Fruit fly (Drosophila melanogaster) whole organism, prepupa: ENCODE data around the gene Snmp1.

Source experiments
- Blimp-1 ChIP-seq: fragments of 200-800 bp; sonication (Bioruptor generic); optimal IDR thresholded peaks from 3 replicates; lab custom pipeline; 2017; ENCODE audit warnings: missing biosample characterization, missing genetic modification characterization, mild to moderate bottlenecking, moderate library complexity, missing genetic modification reagents
- CG10631 ChIP-seq: fragments of 200-800 bp; sonication (Bioruptor generic); optimal IDR thresholded peaks from 2 replicates; lab custom pipeline; 2016; ENCODE audit warnings: missing biosample characterization, missing genetic modification characterization
- CG11762 ChIP-seq: fragments of 200-800 bp; sonication (Bioruptor generic); optimal IDR thresholded peaks from 3 replicates; lab custom pipeline; 2016; ENCODE audit warnings: missing biosample characterization, missing genetic modification characterization; ENCODE audit not compliant: insufficient read depth
- CG11902 ChIP-seq: fragments of 200-800 bp; sonication (Bioruptor generic); optimal IDR thresholded peaks from 3 replicates; lab custom pipeline; 2016; ENCODE audit warnings: missing biosample characterization, missing genetic modification characterization
- CG15336 ChIP-seq: fragments of 200-800 bp; sonication (Bioruptor generic); IDR thresholded peaks from 2 replicates; pipeline ENCODE4 v1.3.6; 2022; ENCODE audit warnings: missing biosample characterization, missing genetic modification characterization
- CG1621 ChIP-seq: fragments of 200-800 bp; sonication (Bioruptor generic); optimal IDR thresholded peaks from 3 replicates; lab custom pipeline; 2018; ENCODE audit warnings: missing biosample characterization, mild to moderate bottlenecking, missing genetic modification characterization
- CG31627 ChIP-seq: fragments of 200-800 bp; sonication (Bioruptor generic); optimal IDR thresholded peaks from 3 replicates; lab custom pipeline; 2016; ENCODE audit warnings: missing biosample characterization, missing genetic modification characterization
- CG32006 ChIP-seq: fragments of 200-800 bp; sonication (Bioruptor generic); optimal IDR thresholded peaks from 3 replicates; lab custom pipeline; 2017; ENCODE audit warnings: missing biosample characterization, mild to moderate bottlenecking, missing genetic modification characterization
- CG34406 ChIP-seq: fragments of 200-800 bp; sonication (Bioruptor generic); optimal IDR thresholded peaks from 3 replicates; lab custom pipeline; 2016; ENCODE audit warnings: missing biosample characterization, missing genetic modification characterization
- CG3919 ChIP-seq: fragments of 200-800 bp; sonication (Bioruptor generic); optimal IDR thresholded peaks from 3 replicates; lab custom pipeline; 2016; ENCODE audit warnings: missing biosample characterization, missing genetic modification characterization
- CG4318 ChIP-seq: fragments of 200-800 bp; sonication (Bioruptor generic); optimal IDR thresholded peaks from 3 replicates; lab custom pipeline; 2017; ENCODE audit warnings: missing biosample characterization, mild to moderate bottlenecking, missing genetic modification characterization
- CG6163 ChIP-seq: fragments of 200-800 bp; sonication (Bioruptor generic); IDR thresholded peaks from 3 replicates; pipeline ENCODE4 v1.3.6; 2022; ENCODE audit warnings: missing biosample characterization, missing genetic modification characterization
- CG6276 ChIP-seq: fragments of 200-800 bp; sonication (Bioruptor generic); optimal IDR thresholded peaks from 2 replicates; lab custom pipeline; 2017; ENCODE audit warnings: missing biosample characterization, mild to moderate bottlenecking, missing genetic modification characterization
- CG6792 ChIP-seq: fragments of 200-800 bp; sonication (Bioruptor generic); optimal IDR thresholded peaks from 3 replicates; lab custom pipeline; 2016; ENCODE audit warnings: missing biosample characterization, missing genetic modification characterization
- CG6854 ChIP-seq: fragments of 200-800 bp; sonication (Bioruptor generic); optimal IDR thresholded peaks from 2 replicates; lab custom pipeline; 2017; ENCODE audit warnings: missing biosample characterization, mild to moderate bottlenecking, missing genetic modification characterization
- CG7368 ChIP-seq: fragments of 200-800 bp; sonication (Bioruptor generic); optimal IDR thresholded peaks from 3 replicates; lab custom pipeline; 2016; ENCODE audit warnings: missing biosample characterization, missing genetic modification characterization
- CG8319 ChIP-seq: fragments of 200-800 bp; sonication (Bioruptor generic); optimal IDR thresholded peaks from 3 replicates; lab custom pipeline; 2016; ENCODE audit warnings: missing biosample characterization, missing genetic modification characterization
- CG8632 ChIP-seq: fragments of 200-800 bp; sonication (Bioruptor generic); optimal IDR thresholded peaks from 3 replicates; lab custom pipeline; 2016; ENCODE audit warnings: missing biosample characterization, missing genetic modification characterization
- Eip75B ChIP-seq: fragments of 200-800 bp; sonication (Bioruptor generic); optimal IDR thresholded peaks from 3 replicates; lab custom pipeline; 2016; ENCODE audit warnings: missing biosample characterization, missing genetic modification characterization
- Eip78C ChIP-seq: fragments of 200-800 bp; sonication (Bioruptor generic); peaks from one replicate; lab custom pipeline; 2016; ENCODE audit warnings: missing biosample characterization, missing genetic modification characterization
- Eip93F ChIP-seq: fragments of 200-800 bp; sonication (Bioruptor generic); optimal IDR thresholded peaks from 2 replicates; lab custom pipeline; 2016; ENCODE audit warnings: missing biosample characterization, mild to moderate bottlenecking, missing genetic modification characterization
- Ets96B ChIP-seq: fragments of 200-800 bp; optimal IDR thresholded peaks from 2 replicates; lab custom pipeline; 2019; ENCODE audit warnings: missing biosample characterization, mild to moderate bottlenecking, missing genetic modification characterization, moderate library complexity
- Gug ChIP-seq: fragments of 200-800 bp; sonication (Bioruptor generic); IDR thresholded peaks from 2 replicates; pipeline ENCODE4 v1.3.6; 2022; ENCODE audit warnings: missing biosample characterization, missing genetic modification characterization
- Hr38 ChIP-seq: sonication (Bioruptor generic); optimal IDR thresholded peaks from 2 replicates; lab custom pipeline; 2016; ENCODE audit warnings: missing biosample characterization, missing genetic modification characterization
- Hr4 ChIP-seq: fragments of 200-800 bp; sonication (Bioruptor generic); optimal IDR thresholded peaks from 3 replicates; lab custom pipeline; 2016; ENCODE audit warnings: missing biosample characterization, missing genetic modification characterization
- Lpt ChIP-seq: fragments of 200-800 bp; sonication (Bioruptor generic); optimal IDR thresholded peaks from 3 replicates; lab custom pipeline; 2016; ENCODE audit warnings: missing biosample characterization, missing genetic modification characterization
- Met ChIP-seq: fragments of 200-800 bp; sonication (Bioruptor generic); optimal IDR thresholded peaks from 3 replicates; lab custom pipeline; 2016; ENCODE audit warnings: missing biosample characterization, missing genetic modification characterization
- OdsH ChIP-seq: fragments of 200-800 bp; sonication (Bioruptor generic); optimal IDR thresholded peaks from 3 replicates; lab custom pipeline; 2016; ENCODE audit warnings: missing biosample characterization, missing genetic modification characterization
- Smox ChIP-seq: fragments of 200-800 bp; sonication (Bioruptor generic); optimal IDR thresholded peaks from 3 replicates; lab custom pipeline; 2016; ENCODE audit warnings: missing biosample characterization, missing genetic modification characterization
- Sox102F ChIP-seq: fragments of 200-800 bp; sonication (Bioruptor generic); optimal IDR thresholded peaks from 2 replicates; lab custom pipeline; 2016; ENCODE audit warnings: missing biosample characterization, mild to moderate bottlenecking, missing genetic modification characterization
- Sox14 ChIP-seq: fragments of 200-800 bp; sonication (Bioruptor generic); optimal IDR thresholded peaks from 3 replicates; lab custom pipeline; 2016; ENCODE audit warnings: missing biosample characterization, missing genetic modification characterization
- acj6 ChIP-seq: fragments of 200-800 bp; sonication (Bioruptor generic); optimal IDR thresholded peaks from 3 replicates; lab custom pipeline; 2016; ENCODE audit warnings: missing biosample characterization, missing genetic modification characterization
- cyc ChIP-seq: fragments of 200-800 bp; sonication (Bioruptor generic); optimal IDR thresholded peaks from 3 replicates; lab custom pipeline; 2016; ENCODE audit warnings: missing biosample characterization, missing genetic modification characterization
- eg ChIP-seq: fragments of 200-800 bp; sonication (Bioruptor generic); IDR thresholded peaks from 3 replicates; pipeline ENCODE4 v1.3.6; 2022; ENCODE audit warnings: missing biosample characterization, missing genetic modification characterization
- esn ChIP-seq: fragments of 200-800 bp; sonication (Bioruptor generic); optimal IDR thresholded peaks from 2 replicates; lab custom pipeline; 2016; ENCODE audit warnings: missing biosample characterization, mild to moderate bottlenecking, missing genetic modification characterization, moderate library complexity
- fd59A ChIP-seq: fragments of 200-800 bp; sonication (Bioruptor generic); optimal IDR thresholded peaks from 2 replicates; lab custom pipeline; 2017; ENCODE audit warnings: missing biosample characterization, mild to moderate bottlenecking, missing genetic modification characterization, missing genetic modification reagents
- fkh ChIP-seq: fragments of 200-800 bp; sonication (Bioruptor generic); optimal IDR thresholded peaks from 3 replicates; lab custom pipeline; 2017; ENCODE audit warnings: missing biosample characterization, mild to moderate bottlenecking, missing genetic modification characterization, moderate library complexity
- lz ChIP-seq: fragments of 200-800 bp; sonication (Bioruptor generic); optimal IDR thresholded peaks from 3 replicates; lab custom pipeline; 2016; ENCODE audit warnings: missing biosample characterization, missing genetic modification characterization
- net ChIP-seq: fragments of 200-800 bp; sonication (Bioruptor generic); optimal IDR thresholded peaks from 3 replicates; lab custom pipeline; 2016; ENCODE audit warnings: missing biosample characterization, missing genetic modification characterization
- pdm3 ChIP-seq: fragments of 200-800 bp; sonication (Bioruptor generic); optimal IDR thresholded peaks from 3 replicates; lab custom pipeline; 2016; ENCODE audit warnings: missing biosample characterization, missing genetic modification characterization
- salr ChIP-seq, 2 experiments: fragments of 200-800 bp; sonication (Bioruptor generic); optimal IDR thresholded peaks; 3 replicates each; lab custom pipeline; 2016 to 2018; ENCODE audit warnings: missing biosample characterization in 2 of 2, missing genetic modification characterization in 2 of 2, mild to moderate bottlenecking in 1 of 2
- spab ChIP-seq: fragments of 200-800 bp; sonication (Bioruptor generic); optimal IDR thresholded peaks from 2 replicates; lab custom pipeline; 2017; ENCODE audit warnings: missing biosample characterization, mild to moderate bottlenecking, missing genetic modification characterization, missing genetic modification reagents
- ss ChIP-seq, 2 experiments: fragments of 200-800 bp; sonication (Bioruptor generic); optimal IDR thresholded peaks; 2 replicates in 1 of 2; 3 replicates in 1 of 2; lab custom pipeline; 2017 to 2018; ENCODE audit warnings: mild to moderate bottlenecking in 2 of 2, missing biosample characterization in 2 of 2, missing genetic modification characterization in 2 of 2, moderate library complexity in 1 of 2
- topi ChIP-seq: fragments of 200-800 bp; sonication (Bioruptor generic); optimal IDR thresholded peaks from 3 replicates; lab custom pipeline; 2016; ENCODE audit warnings: missing biosample characterization, missing genetic modification characterization

The Snmp1 gene

DNA sequence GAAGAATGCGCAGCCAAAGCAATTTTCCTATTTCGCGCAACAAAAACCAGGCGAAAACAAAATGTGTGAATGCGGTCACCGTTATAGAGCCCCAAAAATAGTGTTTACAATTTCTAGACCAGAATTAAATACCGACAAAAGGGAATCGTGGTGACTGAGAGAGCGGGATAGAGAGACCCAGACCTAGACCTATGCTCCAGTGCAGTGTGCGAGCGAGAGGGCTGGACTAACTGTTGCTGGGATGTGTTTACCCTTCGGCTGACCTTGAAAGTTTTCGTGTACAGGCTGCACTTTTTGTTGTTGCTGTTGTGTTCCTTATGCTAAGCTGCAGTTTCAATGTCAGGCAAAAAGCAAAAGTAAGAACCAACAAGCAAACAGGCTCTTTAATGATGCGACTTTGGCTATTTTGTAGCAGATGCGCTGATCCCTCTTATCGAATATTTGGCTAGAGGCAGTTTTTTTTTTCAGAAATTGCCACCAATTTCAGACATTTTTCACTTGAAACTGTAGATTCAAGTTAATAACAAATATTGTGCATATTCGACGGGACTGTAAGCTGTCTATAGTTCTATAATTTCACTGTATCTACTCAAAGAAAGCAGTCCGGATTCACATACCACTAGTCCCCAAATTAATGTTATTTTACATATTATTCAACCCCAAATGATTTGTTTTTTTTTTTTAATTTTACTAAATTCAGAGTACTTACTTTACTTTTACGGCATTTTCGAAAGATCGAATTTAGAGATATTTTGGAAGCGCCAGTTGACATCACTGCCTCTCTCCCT, 18.8 kb upstream of the Snmp1 start (continued):
- TF ChIP-seq fd59A (GFP tag; lab: Kevin White, UChicago), result peak; percentile 19
- TF ChIP-seq CG31627 (GFP tag; lab: Kevin White, UChicago), result peak; percentile 58
- TF ChIP-seq spab (GFP tag; lab: Kevin White, UChicago), result peak; percentile 48
- TF ChIP-seq net, result peak; percentile 4
- peak; percentile 29 to 74 for TF ChIP-seq ss (GFP tag; optimal IDR thresholded peaks at IDR 0.05; lab: Kevin White, UChicago)
- TF ChIP-seq CG32006 (GFP tag; lab: Kevin White, UChicago), result peak; percentile 52
- peak; percentile 67 for TF ChIP-seq Met
- TF ChIP-seq pdm3 (GFP tag; lab: Kevin White, UChicago), result peak; percentile 43
- peak; percentile 16 for TF ChIP-seq CG4318 (GFP tag; lab: Kevin White, UChicago)
- peak; percentile 64 for TF ChIP-seq topi (GFP tag; lab: Kevin White, UChicago)
- no peak for TF ChIP-seq CG10631
- TF ChIP-seq CG8632, result no peak
- TF ChIP-seq CG15336 (GFP tag; lab: Robert Waterston, UW), result peak; percentile 44; the same call in 1 of the 2 replicates
- peak; percentile 56 for TF ChIP-seq Eip75B
- TF ChIP-seq acj6 (GFP tag; lab: Kevin White, UChicago), result peak; percentile 34
- peak; percentile 62 for TF ChIP-seq esn
- TF ChIP-seq CG8319, result peak; percentile 5
- no peak for TF ChIP-seq CG6792 (GFP tag; lab: Kevin White, UChicago)
- no peak for TF ChIP-seq CG11762 (GFP tag; lab: Kevin White, UChicago)
- no peak for TF ChIP-seq CG7368 (GFP tag; lab: Kevin White, UChicago)
- peak; percentile 34 for TF ChIP-seq CG34406 (GFP tag; lab: Kevin White, UChicago)
- TF ChIP-seq Eip93F (GFP tag; lab: Kevin White, UChicago), result no peak
- TF ChIP-seq cyc (GFP tag; lab: Kevin White, UChicago), result peak; percentile 41
- TF ChIP-seq CG6163, result no peak
- TF ChIP-seq CG6276 (GFP tag; lab: Kevin White, UChicago), result peak; percentile 40
- TF ChIP-seq OdsH (GFP tag; lab: Kevin White, UChicago), result peak; percentile 33
- peak; percentile 42 for TF ChIP-seq CG3919
- peak; percentile 1 for TF ChIP-seq CG11902 (GFP tag; lab: Kevin White, UChicago)
- no peak for TF ChIP-seq Gug (GFP tag; lab: Robert Waterston, UW)
- peak; percentile 28 for TF ChIP-seq Hr4

DNA sequence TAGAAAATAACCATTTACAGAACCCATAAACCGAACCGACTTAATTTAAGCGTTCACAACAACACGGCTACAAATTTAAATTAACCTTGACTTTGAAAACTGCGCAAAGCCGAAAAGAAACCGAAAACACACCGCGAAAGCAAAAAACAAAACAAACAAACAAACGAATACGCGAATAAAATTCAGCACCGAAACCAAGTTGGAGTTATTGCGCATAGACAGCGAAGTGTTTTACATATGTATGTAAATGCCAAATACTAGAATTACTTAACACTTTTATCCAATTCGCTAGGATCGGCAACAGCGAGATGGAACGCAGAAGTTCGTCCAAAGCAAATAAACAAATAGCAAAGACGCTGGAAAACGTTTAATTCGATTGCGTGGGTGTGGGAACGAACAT, 17.6 kb upstream of the Snmp1 start:
- TF ChIP-seq fkh (GFP tag; lab: Kevin White, UChicago) (peak; percentile 19), CG3919 (no peak), Blimp-1 (GFP tag; lab: Kevin White, UChicago) (peak; percentile 0)
- TF ChIP-seq, all 60 proteins: peak for 2

DNA sequence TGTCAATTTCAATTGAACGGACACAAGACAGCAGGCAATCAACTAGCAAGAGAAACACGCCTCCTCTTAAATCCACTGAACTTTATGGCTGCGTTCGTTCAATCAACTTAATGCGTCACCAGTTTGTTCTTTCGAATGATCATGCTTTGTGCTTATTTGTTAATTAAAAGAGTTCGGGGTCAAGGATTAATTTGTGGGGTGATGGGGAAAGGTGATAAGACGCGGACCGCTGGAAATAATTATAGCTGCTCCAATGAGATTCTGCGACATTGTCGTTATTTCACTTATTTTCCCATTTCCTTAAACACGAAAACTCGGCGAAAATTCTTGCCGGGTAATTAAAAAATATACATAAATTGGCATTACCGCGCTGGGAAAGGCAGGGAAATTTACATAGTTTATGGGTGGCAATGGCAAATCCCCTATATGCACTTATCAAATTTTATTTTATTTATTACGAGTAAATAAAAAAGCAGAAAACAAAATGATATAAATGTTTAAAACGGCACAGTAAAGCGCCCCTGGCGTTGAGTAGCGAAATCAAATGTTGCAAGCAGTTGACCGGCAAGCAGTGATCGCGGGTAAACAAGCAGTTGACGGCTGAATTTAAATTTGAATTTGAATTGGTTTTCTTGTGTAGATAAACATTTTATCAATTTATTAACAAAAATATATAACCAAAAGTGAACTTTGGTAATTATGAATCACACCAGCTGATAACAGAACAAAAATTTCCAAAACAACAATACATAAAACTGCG, 16.5 kb upstream of the Snmp1 start:
- TF ChIP-seq spab (GFP tag; lab: Kevin White, UChicago), result no peak
- no peak for TF ChIP-seq Sox102F (GFP tag; lab: Kevin White, UChicago)
- TF ChIP-seq fd59A (GFP tag; lab: Kevin White, UChicago), result peak; percentile 6
- peak; percentile 50 for TF ChIP-seq lz (GFP tag; lab: Kevin White, UChicago)
- TF ChIP-seq Eip78C, result peak; percentile 67
- TF ChIP-seq net, result no peak
- TF ChIP-seq Lpt, result no peak
- no peak for TF ChIP-seq CG4318 (GFP tag; lab: Kevin White, UChicago)
- peak; percentile 82 for TF ChIP-seq fkh (GFP tag; lab: Kevin White, UChicago)
- no peak; the same call in 2 of the 3 replicates for TF ChIP-seq CG6163
- TF ChIP-seq CG11902 (GFP tag; lab: Kevin White, UChicago), result no peak
- TF ChIP-seq topi (GFP tag; lab: Kevin White, UChicago), result peak; percentile 50
- TF ChIP-seq CG32006 (GFP tag; lab: Kevin White, UChicago), result peak; percentile 36
- TF ChIP-seq CG34406 (GFP tag; lab: Kevin White, UChicago), result peak; percentile 6
- TF ChIP-seq CG1621 (tag; lab: Kevin White, UChicago), result peak; percentile 19
- peak; percentile 57 for TF ChIP-seq Met
- peak; percentile 56 for TF ChIP-seq esn
- TF ChIP-seq salr (GFP tag; optimal IDR thresholded peaks at IDR 0.05; lab: Kevin White, UChicago), result peak in 1 of 2 experiments; percentile 34
- no peak for TF ChIP-seq Hr38 (GFP tag; lab: Kevin White, UChicago)
- TF ChIP-seq CG6854 (GFP tag; lab: Kevin White, UChicago), result no peak
- TF ChIP-seq Sox14 (GFP tag; lab: Kevin White, UChicago), result peak; percentile 56
- no peak for TF ChIP-seq eg
- peak; percentile 3 for TF ChIP-seq Smox
- peak; percentile 10 for TF ChIP-seq Ets96B (tag; lab: Kevin White, UChicago)
